Worm (Caenorhabditis elegans) whole organism, L4 larva: ENCODE results near the gene B0546.3.
A peak's percentile ranks its signal among the peaks of the same experiment; 100 is the strongest.
"Not testable (repeated sequence)": the region's sequence is repeated elsewhere in the genome, so short reads cannot be mapped to it uniquely, and the experiment has no call there.

ENCODE experiments used
- F49E8.2 ChIP-seq: sonication (generic microtip); optimal IDR thresholded peaks from 2 replicates; lab custom pipeline; 2016; ENCODE audit warnings: missing compliant biosample characterization, mild to moderate bottlenecking, missing genetic modification characterization, borderline replicate concordance
- attf-4 ChIP-seq: sonication (generic microtip); optimal IDR thresholded peaks from 3 replicates; lab custom pipeline; 2017; ENCODE audit warnings: missing biosample characterization, missing genetic modification characterization
- daf-12 ChIP-seq: fragments of 150-350 bp; optimal IDR thresholded peaks from 2 replicates; lab custom pipeline; 2014; ENCODE audit warnings: missing biosample characterization, missing genetic modification reagents, missing genetic modification characterization
- dpl-1 ChIP-seq: fragments of 150-350 bp; optimal IDR thresholded peaks from 2 replicates; lab custom pipeline; 2014; ENCODE audit warnings: missing biosample characterization, missing genetic modification reagents, missing genetic modification characterization
- egl-27 ChIP-seq: sonication (generic microtip); optimal IDR thresholded peaks from 3 replicates; lab custom pipeline; 2017; ENCODE audit warnings: missing biosample characterization, missing genetic modification reagents, missing genetic modification characterization
- fos-1 ChIP-seq: fragments of 150-350 bp; optimal IDR thresholded peaks from 2 replicates; lab custom pipeline; 2014; ENCODE audit warnings: missing biosample characterization, missing genetic modification characterization
- lin-39 ChIP-seq: fragments of 150-350 bp; optimal IDR thresholded peaks from 2 replicates; lab custom pipeline; 2014; ENCODE audit warnings: missing biosample characterization, missing genetic modification reagents, missing genetic modification characterization
- lir-3 ChIP-seq: sonication (generic microtip); optimal IDR thresholded peaks from 2 replicates; lab custom pipeline; 2016; ENCODE audit warnings: mild to moderate bottlenecking, missing genetic modification characterization, missing compliant biosample characterization
- mxl-2 ChIP-seq: fragments of 200-800 bp; sonication (Bioruptor generic); conservative IDR thresholded peaks from 2 replicates; pipeline ENCODE4 v1.3.6; 2022; ENCODE audit warnings: missing genetic modification reagents, missing genetic modification characterization, missing compliant biosample characterization
- skn-1 ChIP-seq: fragments of 150-350 bp; optimal IDR thresholded peaks from 2 replicates; lab custom pipeline; 2014; ENCODE audit warnings: missing biosample characterization, missing genetic modification characterization
- snpc-1.2 ChIP-seq: fragments of 200-800 bp; sonication (Bioruptor generic); IDR thresholded peaks from 2 replicates; pipeline ENCODE4 v1.3.6; 2022; ENCODE audit warnings: missing genetic modification reagents, missing genetic modification characterization, missing compliant biosample characterization
- unc-130 ChIP-seq: sonication (generic microtip); optimal IDR thresholded peaks from 2 replicates; lab custom pipeline; 2016; ENCODE audit warnings: missing genetic modification reagents, missing genetic modification characterization, missing compliant biosample characterization
- unc-62 ChIP-seq, 3 experiments: fragments of 150-350 bp in 1 of 3; sonication (generic microtip); optimal IDR thresholded peaks in 2 of 3; peaks in 1 of 3; 1 replicate in 1 of 3; 2 replicates in 2 of 3; lab custom pipeline; 2014 to 2017; ENCODE audit warnings: missing biosample characterization in 3 of 3, missing genetic modification characterization in 3 of 3, missing genetic modification reagents in 3 of 3, missing genotype in 1 of 3
- ztf-11 ChIP-seq: fragments of 150-350 bp; optimal IDR thresholded peaks from 2 replicates; lab custom pipeline; 2014; ENCODE audit warnings: missing biosample characterization, missing genetic modification characterization

B0546.3 gene

ce11 chrIV:3336585-3336984 lies 46.1 kb downstream of the B0546.3 start, which contains the start of gene F42A6.6 (continued):
- TF ChIP-seq fos-1 (no peak), unc-62 (GFP tag; optimal IDR thresholded peaks at IDR 0.05 in 1 of 2; lab: Kevin White, UChicago) (no peak), unc-62 (tag; optimal IDR thresholded peaks at IDR 0.05; lab: Kevin White, UChicago) (no peak), mxl-2 (no peak), ztf-11 (tag; lab: Kevin White, UChicago) (no peak), lir-3 (tag; lab: Kevin White, UChicago) (no peak), snpc-1.2 (GFP tag; lab: Robert Waterston, UW) (peak; percentile 71), F49E8.2 (tag; lab: Kevin White, UChicago) (peak; percentile 84), attf-4 (tag; lab: Kevin White, UChicago) (no peak), egl-27 (tag; lab: Kevin White, UChicago) (no peak), unc-130 (GFP tag; lab: Kevin White, UChicago) (peak; percentile 21), daf-12 (tag; lab: Kevin White, UChicago) (no peak)

ce11 chrIV:3331758-3332157 lies 50.9 kb downstream of the B0546.3 start, which contains the start of gene F42A6.5:
F42A6.5 (minus strand) TSS chrIV:3331858.
- TF ChIP-seq lin-39; skn-1 (tag; lab: Kevin White, UChicago); dpl-1 (GFP tag; lab: Kevin White, UChicago): not testable (repeated sequence)
